Worm (Caenorhabditis elegans) whole organism, early embryonic: ENCODE results near the gene E_BE45912.2.

ENCODE experiments used
- B0310.2 ChIP-seq: sonication (generic microtip); optimal IDR thresholded peaks from 2 replicates; lab custom pipeline; 2016; ENCODE audit warnings: mild to moderate bottlenecking, missing genetic modification characterization, missing compliant biosample characterization
- F13C5.2 ChIP-seq: sonication (generic microtip); optimal IDR thresholded peaks from 2 replicates; lab custom pipeline; 2017; ENCODE audit warnings: mild to moderate bottlenecking, missing genetic modification characterization, inconsistent platforms, missing compliant biosample characterization
- aly-1 ChIP-seq: sonication (generic microtip); optimal IDR thresholded peaks from 2 replicates; lab custom pipeline; 2016; ENCODE audit warnings: missing genetic modification characterization, missing compliant biosample characterization
- ama-1 ChIP-seq: fragments of 150-350 bp; optimal IDR thresholded peaks from 2 replicates; lab custom pipeline; 2014
- ceh-13 ChIP-seq: fragments of 200-800 bp; sonication (Bioruptor generic); optimal IDR thresholded peaks from 2 replicates; lab custom pipeline; 2018; ENCODE audit warnings: mild to moderate bottlenecking, missing genetic modification characterization, missing compliant biosample characterization
- ceh-36 ChIP-seq: sonication (generic microtip); optimal IDR thresholded peaks from 2 replicates; lab custom pipeline; 2016; ENCODE audit warnings: missing genetic modification characterization, inconsistent platforms, missing compliant biosample characterization
- ets-7 ChIP-seq: sonication (generic microtip); optimal IDR thresholded peaks from 2 replicates; lab custom pipeline; 2016; ENCODE audit warnings: missing genotype, missing genetic modification characterization, missing compliant biosample characterization
- flt-1 ChIP-seq: fragments of 200-800 bp; sonication (Bioruptor generic); IDR thresholded peaks from 2 replicates; pipeline ENCODE4 v1.3.6; 2022; ENCODE audit warnings: missing genetic modification characterization, missing compliant biosample characterization
- hmbx-1 ChIP-seq: sonication (generic microtip); optimal IDR thresholded peaks from 2 replicates; lab custom pipeline; 2016; ENCODE audit warnings: mild to moderate bottlenecking, missing genetic modification characterization, missing compliant biosample characterization
- hmg-4 ChIP-seq: fragments of 200-800 bp; sonication (Bioruptor generic); optimal IDR thresholded peaks from 2 replicates; lab custom pipeline; 2018; ENCODE audit warnings: mild to moderate bottlenecking, missing genetic modification characterization, missing compliant biosample characterization
- hnd-1 ChIP-seq: sonication (generic microtip); optimal IDR thresholded peaks from 2 replicates; lab custom pipeline; 2016; ENCODE audit warnings: missing genetic modification characterization, missing compliant biosample characterization
- pes-1 ChIP-seq: fragments of 200-800 bp; sonication (Bioruptor generic); IDR thresholded peaks from 2 replicates; pipeline ENCODE4 v1.3.6; 2022; ENCODE audit warnings: missing genetic modification reagents, missing genetic modification characterization, missing compliant biosample characterization
- scrt-1 ChIP-seq: fragments of 200-800 bp; sonication (Bioruptor generic); IDR thresholded peaks from 2 replicates; pipeline ENCODE4 v1.3.6; 2022; ENCODE audit warnings: missing genetic modification characterization, missing compliant biosample characterization
- sea-1 ChIP-seq: fragments of 200-800 bp; sonication (Bioruptor generic); conservative IDR thresholded peaks from 2 replicates; pipeline ENCODE4 v1.3.6; 2022; ENCODE audit warnings: missing genetic modification characterization, missing compliant biosample characterization
- tbx-11 ChIP-seq: fragments of 200-800 bp; sonication (Bioruptor generic); IDR thresholded peaks from 2 replicates; pipeline ENCODE4 v1.3.6; 2022; ENCODE audit warnings: missing genetic modification characterization, missing compliant biosample characterization
- tbx-37 ChIP-seq: fragments of 200-800 bp; sonication (Bioruptor generic); conservative IDR thresholded peaks from 2 replicates; pipeline ENCODE4 v1.3.6; 2022; ENCODE audit warnings: missing genetic modification reagents, missing genetic modification characterization, missing compliant biosample characterization
- tra-4 ChIP-seq: sonication (generic microtip); optimal IDR thresholded peaks from 2 replicates; lab custom pipeline; 2017; ENCODE audit warnings: missing genetic modification characterization, missing compliant biosample characterization

E_BE45912.2 gene

DNA sequence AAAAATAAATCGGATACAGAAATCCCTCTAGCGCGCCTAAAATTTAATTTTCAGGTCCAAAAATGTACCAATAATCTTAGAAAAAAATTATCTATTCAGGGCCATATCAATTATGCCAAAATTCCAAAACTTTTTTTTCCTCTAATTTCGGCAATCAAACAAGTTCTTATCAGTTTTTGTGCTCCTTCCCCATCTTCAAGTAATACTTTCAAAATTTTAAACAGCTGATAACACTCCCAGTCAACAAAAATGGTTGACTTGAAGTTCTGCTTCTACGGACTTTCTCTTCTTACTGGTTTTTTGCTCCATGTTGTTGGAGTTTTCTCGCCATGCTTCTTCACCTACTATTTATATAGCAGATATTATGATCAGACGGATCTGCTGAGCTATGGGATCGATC, 10.2 kb downstream of the E_BE45912.2 start, which contains the start of gene clc-23:
TSS of gene clc-23 (plus strand) at position 223 of the 400 bp plus-strand sequence.
- TF ChIP-seq hmg-4 (GFP tag; lab: Kevin White, UChicago) = no peak
- TF ChIP-seq tbx-11 = no peak
- TF ChIP-seq scrt-1 (GFP tag; lab: Robert Waterston, UW) = no peak
- TF ChIP-seq hmbx-1 (tag; lab: Kevin White, UChicago) = no peak
- no peak for TF ChIP-seq ceh-13
- TF ChIP-seq hnd-1 (tag; lab: Kevin White, UChicago) = no peak
- TF ChIP-seq B0310.2 (tag; lab: Kevin White, UChicago) = no peak
- no peak for TF ChIP-seq ceh-36
- no peak for TF ChIP-seq pes-1
- TF ChIP-seq ets-7 (tag; lab: Kevin White, UChicago) = no peak
- no peak for TF ChIP-seq aly-1 (tag; lab: Kevin White, UChicago)
- no peak for TF ChIP-seq sea-1 (GFP tag; lab: Robert Waterston, UW)
- no peak for TF ChIP-seq ama-1 (lab: Kevin White, UChicago)
- TF ChIP-seq flt-1 = no peak
- TF ChIP-seq tbx-37 (GFP tag; lab: Robert Waterston, UW) = no peak
- TF ChIP-seq tra-4 (tag; lab: Kevin White, UChicago) = no peak
- no peak for TF ChIP-seq F13C5.2 (tag; lab: Kevin White, UChicago)

- TF ChIP-seq aly-1 (tag; lab: Kevin White, UChicago) (no peak), pes-1 (no peak)
Observed at ce11 chrIII:1016080-1016479, 14.8 kb downstream of the E_BE45912.2 start, which contains the start of gene Y34F4.3. TSS of gene Y34F4.3 (minus strand) at chrIII:1016180.

DNA sequence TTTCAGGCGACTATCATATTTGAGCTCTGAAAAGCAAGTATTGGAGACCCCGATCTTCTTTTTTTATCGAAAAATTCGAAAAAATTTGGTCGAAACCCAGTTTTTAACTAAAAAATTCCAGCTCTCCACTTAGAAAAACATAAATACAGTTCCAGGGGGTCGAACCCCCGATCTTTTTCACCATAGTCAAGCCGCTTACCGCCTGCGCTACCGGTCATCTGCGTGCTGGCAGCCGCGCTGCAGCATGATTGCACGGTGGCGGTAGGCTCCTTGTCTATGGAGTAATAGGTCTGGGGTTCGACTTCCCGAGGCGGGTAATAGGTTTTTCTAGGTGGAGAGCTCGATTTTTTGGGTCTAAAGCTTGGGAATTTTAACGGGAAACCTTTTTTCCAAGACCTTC, 21.1 kb downstream of the E_BE45912.2 start, which contains the start of gene clc-24:
TSS of gene clc-24 (plus strand) at position 263 of the 400 bp plus-strand sequence.
- no peak for TF ChIP-seq ceh-13
- no peak for TF ChIP-seq pes-1
- no peak for TF ChIP-seq hmbx-1 (tag; lab: Kevin White, UChicago)
- no peak for TF ChIP-seq tbx-37 (GFP tag; lab: Robert Waterston, UW)
- no peak for TF ChIP-seq ama-1 (lab: Kevin White, UChicago)
- TF ChIP-seq hmg-4 (GFP tag; lab: Kevin White, UChicago) = no peak
- TF ChIP-seq sea-1 (GFP tag; lab: Robert Waterston, UW) = no peak
- TF ChIP-seq ets-7 (tag; lab: Kevin White, UChicago) = no peak
- no peak for TF ChIP-seq aly-1 (tag; lab: Kevin White, UChicago)
- no peak for TF ChIP-seq tra-4 (tag; lab: Kevin White, UChicago)
- no peak for TF ChIP-seq ceh-36
- no peak for TF ChIP-seq F13C5.2 (tag; lab: Kevin White, UChicago)
- no peak for TF ChIP-seq B0310.2 (tag; lab: Kevin White, UChicago)
- TF ChIP-seq tbx-11 = no peak

ce11 chrIII:1008091-1008490, 22.8 kb downstream of the E_BE45912.2 start, which contains the start of gene clc-27:
TSS of gene clc-27 (plus strand) at chrIII:1008391.
- TF ChIP-seq hmbx-1 (tag; lab: Kevin White, UChicago) (no peak), ceh-13 (no peak), F13C5.2 (tag; lab: Kevin White, UChicago) (no peak), tbx-37 (GFP tag; lab: Robert Waterston, UW) (no peak), hmg-4 (GFP tag; lab: Kevin White, UChicago) (no peak), ets-7 (tag; lab: Kevin White, UChicago) (no peak), flt-1 (no peak), ceh-36 (no peak), tra-4 (tag; lab: Kevin White, UChicago) (no peak), tbx-11 (no peak), hnd-1 (tag; lab: Kevin White, UChicago) (no peak)

DNA sequence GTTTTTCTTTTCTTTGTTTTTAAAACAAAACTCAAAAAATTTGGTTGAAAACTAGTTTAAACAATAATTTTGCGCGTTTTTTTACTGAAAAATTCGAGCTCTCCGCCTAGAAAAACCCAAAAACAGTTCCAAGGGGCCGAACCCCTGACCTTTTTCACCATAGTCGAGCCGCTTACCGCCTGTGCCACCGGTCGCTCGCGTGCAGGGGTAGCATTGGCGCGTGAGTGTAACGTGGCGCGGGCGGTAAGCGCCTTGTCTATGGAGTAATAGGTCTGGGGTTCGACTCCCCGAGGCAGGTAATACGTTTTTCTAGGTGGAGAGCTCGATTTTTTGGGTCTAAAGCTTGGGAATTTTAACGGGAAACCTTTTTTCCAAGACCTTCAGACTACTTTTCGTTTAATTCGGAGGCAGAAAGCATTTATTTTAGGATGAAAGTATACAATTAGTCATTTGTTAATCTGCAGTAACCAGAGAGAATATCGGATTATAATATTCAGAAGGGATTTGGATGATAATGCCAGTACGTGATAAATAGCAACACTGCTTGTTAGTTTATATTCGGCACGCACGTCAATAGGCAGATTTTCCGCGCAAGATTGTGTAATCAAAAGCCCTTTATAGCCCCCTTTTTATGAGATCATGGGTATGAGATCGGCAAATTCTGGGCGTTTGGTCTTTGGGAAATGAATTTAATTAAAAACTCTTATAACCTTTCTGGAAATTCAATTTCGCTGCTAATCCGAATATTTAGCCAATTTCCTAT, 23.6 kb downstream of the E_BE45912.2 start:
- TF ChIP-seq ceh-13 = no peak
- TF ChIP-seq flt-1 = no peak
- TF ChIP-seq sea-1 (GFP tag; lab: Robert Waterston, UW) = no peak
- no peak for TF ChIP-seq tbx-37 (GFP tag; lab: Robert Waterston, UW)
- TF ChIP-seq hmbx-1 (tag; lab: Kevin White, UChicago) = no peak
- TF ChIP-seq hnd-1 (tag; lab: Kevin White, UChicago) = no peak
- TF ChIP-seq scrt-1 (GFP tag; lab: Robert Waterston, UW) = no peak
- TF ChIP-seq pes-1 = no peak
- TF ChIP-seq aly-1 (tag; lab: Kevin White, UChicago) = no peak
- no peak for TF ChIP-seq ceh-36
- no peak for TF ChIP-seq ets-7 (tag; lab: Kevin White, UChicago)
- no peak for TF ChIP-seq ama-1 (lab: Kevin White, UChicago)
- no peak for TF ChIP-seq F13C5.2 (tag; lab: Kevin White, UChicago)
- TF ChIP-seq tra-4 (tag; lab: Kevin White, UChicago) = no peak

ce11 chrIII:1004464-1004863, 26.4 kb downstream of the E_BE45912.2 start:
- TF ChIP-seq sea-1 (GFP tag; lab: Robert Waterston, UW) = no peak
- TF ChIP-seq hmg-4 (GFP tag; lab: Kevin White, UChicago) = no peak
- TF ChIP-seq ceh-13 = no peak
- no peak for TF ChIP-seq tra-4 (tag; lab: Kevin White, UChicago)
- TF ChIP-seq ceh-36 = no peak
- TF ChIP-seq pes-1 = no peak
- TF ChIP-seq scrt-1 (GFP tag; lab: Robert Waterston, UW) = no peak
- TF ChIP-seq B0310.2 (tag; lab: Kevin White, UChicago) = no peak
- no peak for TF ChIP-seq ets-7 (tag; lab: Kevin White, UChicago)
- TF ChIP-seq tbx-37 (GFP tag; lab: Robert Waterston, UW) = no peak
- no peak for TF ChIP-seq hnd-1 (tag; lab: Kevin White, UChicago)
- no peak for TF ChIP-seq F13C5.2 (tag; lab: Kevin White, UChicago)
- no peak for TF ChIP-seq hmbx-1 (tag; lab: Kevin White, UChicago)
- TF ChIP-seq ama-1 (lab: Kevin White, UChicago) = no peak
- TF ChIP-seq tbx-11 = no peak
- no peak for TF ChIP-seq flt-1

- TF ChIP-seq aly-1 (tag; lab: Kevin White, UChicago) (no peak), ceh-13 (no peak), hnd-1 (tag; lab: Kevin White, UChicago) (no peak)
Observed at ce11 chrIII:1002510-1002909, 28.4 kb downstream of the E_BE45912.2 start, which contains the start of gene clec-150. TSS of gene clec-150 (plus strand) at chrIII:1002707.
